Worm (Caenorhabditis elegans) whole organism, late embryonic: ENCODE measurements around the gene T19B10.12.

Source experiments
- C08G9.2 ChIP-seq: sonication (generic microtip); optimal IDR thresholded peaks from 2 replicates; lab custom pipeline; 2016; ENCODE audit warnings: mild to moderate bottlenecking, missing genetic modification characterization, moderate library complexity, missing compliant biosample characterization
- C38D4.7 ChIP-seq: fragments of 200-800 bp; sonication (Bioruptor generic); optimal IDR thresholded peaks from 2 replicates; lab custom pipeline; 2018; ENCODE audit warnings: mild to moderate bottlenecking, missing genetic modification characterization, moderate library complexity, missing compliant biosample characterization
- F13H6.1 ChIP-seq: sonication (generic microtip); optimal IDR thresholded peaks from 2 replicates; lab custom pipeline; 2016; ENCODE audit warnings: missing genetic modification characterization, missing compliant biosample characterization
- T23F11.4 ChIP-seq: fragments of 200-800 bp; sonication (Bioruptor generic); optimal IDR thresholded peaks from 2 replicates; lab custom pipeline; 2018; ENCODE audit warnings: mild to moderate bottlenecking, missing genetic modification characterization, missing compliant biosample characterization
- Y22D7AL.16 ChIP-seq: sonication (generic microtip); optimal IDR thresholded peaks from 2 replicates; lab custom pipeline; 2016; ENCODE audit warnings: missing genetic modification characterization, missing compliant biosample characterization
- ahr-1 ChIP-seq: sonication (generic microtip); optimal IDR thresholded peaks from 2 replicates; lab custom pipeline; 2016; ENCODE audit warnings: missing genetic modification characterization, missing compliant biosample characterization
- ceh-14 ChIP-seq: sonication (generic microtip); optimal IDR thresholded peaks from 2 replicates; lab custom pipeline; 2016; ENCODE audit warnings: missing genotype, missing genetic modification characterization, missing compliant biosample characterization
- ceh-18 ChIP-seq: sonication (generic microtip); optimal IDR thresholded peaks from 2 replicates; lab custom pipeline; 2016; ENCODE audit warnings: missing genetic modification characterization, missing compliant biosample characterization
- ceh-24 ChIP-seq: sonication (generic microtip); optimal IDR thresholded peaks from 2 replicates; lab custom pipeline; 2016; ENCODE audit warnings: mild to moderate bottlenecking, missing genetic modification characterization, missing compliant biosample characterization
- ceh-34 ChIP-seq: sonication (generic microtip); optimal IDR thresholded peaks from 2 replicates; lab custom pipeline; 2016; ENCODE audit warnings: mild to moderate bottlenecking, missing genetic modification characterization, missing compliant biosample characterization
- ceh-45 ChIP-seq: fragments of 200-800 bp; sonication (Bioruptor generic); IDR thresholded peaks from 2 replicates; pipeline ENCODE4 v1.3.6; 2022; ENCODE audit warnings: missing genetic modification reagents, missing genetic modification characterization, missing compliant biosample characterization
- ceh-9 ChIP-seq: sonication (generic microtip); optimal IDR thresholded peaks from 2 replicates; lab custom pipeline; 2016; ENCODE audit warnings: mild to moderate bottlenecking, missing genetic modification characterization, inconsistent platforms, missing compliant biosample characterization
- che-1 ChIP-seq: sonication (generic microtip); optimal IDR thresholded peaks from 2 replicates; lab custom pipeline; 2016; ENCODE audit warnings: mild to moderate bottlenecking, missing genetic modification characterization, missing compliant biosample characterization
- dve-1 ChIP-seq: sonication (generic microtip); optimal IDR thresholded peaks from 2 replicates; lab custom pipeline; 2017; ENCODE audit warnings: antibody characterized with exemption, mild to moderate bottlenecking, missing genetic modification characterization, missing compliant biosample characterization
- elt-2 ChIP-seq: sonication (generic microtip); optimal IDR thresholded peaks from 2 replicates; lab custom pipeline; 2016; ENCODE audit warnings: missing genetic modification reagents, missing genetic modification characterization, missing compliant biosample characterization
- fkh-10 ChIP-seq: fragments of 150-350 bp; optimal IDR thresholded peaks from 2 replicates; lab custom pipeline; 2014; ENCODE audit warnings: missing biosample characterization, missing genetic modification reagents, missing genetic modification characterization
- fkh-6 ChIP-seq: sonication (generic microtip); optimal IDR thresholded peaks from 2 replicates; lab custom pipeline; 2016; ENCODE audit warnings: missing genetic modification characterization, missing compliant biosample characterization
- lim-6 ChIP-seq: sonication (generic microtip); optimal IDR thresholded peaks from 2 replicates; lab custom pipeline; 2016; ENCODE audit warnings: missing genetic modification characterization, missing compliant biosample characterization
- lin-11 ChIP-seq: fragments of 200-800 bp; sonication (Bioruptor generic); optimal IDR thresholded peaks from 2 replicates; lab custom pipeline; 2018; ENCODE audit warnings: mild to moderate bottlenecking, missing genetic modification characterization, missing compliant biosample characterization
- mec-3 ChIP-seq: sonication (generic microtip); optimal IDR thresholded peaks from 2 replicates; lab custom pipeline; 2016; ENCODE audit warnings: borderline replicate concordance, missing genetic modification characterization, missing compliant biosample characterization
- nhr-232 ChIP-seq: sonication (generic microtip); optimal IDR thresholded peaks from 2 replicates; lab custom pipeline; 2016; ENCODE audit warnings: missing genetic modification characterization, missing compliant biosample characterization
- npax-4 ChIP-seq: sonication (generic microtip); optimal IDR thresholded peaks from 2 replicates; lab custom pipeline; 2016; ENCODE audit warnings: missing genetic modification characterization, missing compliant biosample characterization
- pax-1 ChIP-seq: fragments of 150-350 bp; optimal IDR thresholded peaks from 2 replicates; lab custom pipeline; 2014; ENCODE audit warnings: missing biosample characterization, missing genetic modification characterization
- pqm-1 ChIP-seq: sonication (generic microtip); optimal IDR thresholded peaks from 2 replicates; lab custom pipeline; 2016; ENCODE audit warnings: missing genetic modification characterization, missing compliant biosample characterization
- pros-1 ChIP-seq: fragments of 150-350 bp; optimal IDR thresholded peaks from 2 replicates; lab custom pipeline; 2014; ENCODE audit warnings: missing biosample characterization, missing genetic modification reagents, missing genetic modification characterization
- sdc-2 ChIP-seq: sonication (generic microtip); optimal IDR thresholded peaks from 2 replicates; lab custom pipeline; 2016; ENCODE audit warnings: missing genotype, missing genetic modification characterization, missing compliant biosample characterization
- sox-2 ChIP-seq: fragments of 200-800 bp; sonication (Bioruptor generic); IDR thresholded peaks from 2 replicates; pipeline ENCODE4 v1.3.6; 2022; ENCODE audit warnings: missing genetic modification reagents, missing genetic modification characterization, missing compliant biosample characterization
- syd-9 ChIP-seq: sonication (generic microtip); optimal IDR thresholded peaks from 2 replicates; lab custom pipeline; 2016; ENCODE audit warnings: mild to moderate bottlenecking, missing genetic modification characterization, moderate library complexity, missing compliant biosample characterization
- tbx-2 ChIP-seq: sonication (generic microtip); optimal IDR thresholded peaks from 2 replicates; lab custom pipeline; 2016; ENCODE audit warnings: missing genetic modification characterization, missing compliant biosample characterization
- unc-86 ChIP-seq: sonication (generic microtip); optimal IDR thresholded peaks from 2 replicates; lab custom pipeline; 2016; ENCODE audit warnings: missing genetic modification characterization, missing compliant biosample characterization

The T19B10.12 gene

DNA sequence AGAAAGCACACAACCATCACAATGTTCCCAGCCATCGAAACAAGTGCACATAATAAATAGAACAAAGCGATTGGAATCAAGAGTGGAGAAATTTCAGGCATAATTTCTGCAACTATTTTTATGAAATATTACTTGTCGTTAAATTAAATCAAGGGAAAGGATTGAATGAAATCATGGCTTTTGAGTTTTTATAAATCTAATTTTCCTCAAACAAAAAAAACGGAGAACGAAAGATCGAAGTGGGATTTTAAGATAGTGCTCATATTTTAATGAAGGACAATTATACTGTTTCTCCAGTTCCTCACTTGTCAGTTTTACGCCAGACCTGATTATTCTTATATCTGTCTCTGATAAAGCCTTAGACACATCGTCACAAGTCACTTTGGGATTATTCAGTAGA is 1.6 kb downstream of the T19B10.12 start, which contains the start of gene srsx-33:
Gene srsx-33 (minus strand): TSS at position 101 of the 400 bp plus-strand sequence.
- TF ChIP-seq C08G9.2 (tag; lab: Kevin White, UChicago) (no peak), ahr-1 (no peak), C38D4.7 (no peak), Y22D7AL.16 (no peak), dve-1 (tag; lab: Kevin White, UChicago) (no peak), F13H6.1 (tag; lab: Kevin White, UChicago) (no peak), ceh-34 (tag; lab: Kevin White, UChicago) (no peak)

DNA sequence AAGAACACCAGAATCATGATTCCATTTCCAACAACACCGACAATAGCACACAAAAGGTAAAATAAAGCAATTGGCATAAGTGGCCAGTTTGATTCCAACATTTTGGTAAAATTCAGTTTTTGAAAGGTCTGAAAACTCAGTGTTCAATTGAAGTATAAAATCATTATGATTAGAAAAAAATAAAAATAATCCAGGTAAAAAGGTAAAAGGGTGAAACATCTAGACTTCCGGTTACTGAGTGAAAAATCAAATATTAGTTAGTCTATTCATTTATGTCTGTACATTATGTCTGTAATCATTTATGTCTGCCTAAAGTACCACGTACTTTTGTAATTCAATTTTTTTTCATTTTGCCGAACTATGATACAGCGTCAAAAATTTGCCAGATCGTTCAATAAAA is 4.1 kb downstream of the T19B10.12 start, which contains the start of gene srsx-31:
Gene srsx-31 (minus strand): TSS at position 101 of the 400 bp plus-strand sequence.
- TF ChIP-seq che-1 (tag; lab: Kevin White, UChicago), result no peak
- no peak for TF ChIP-seq tbx-2 (tag; lab: Kevin White, UChicago)
- TF ChIP-seq C08G9.2 (tag; lab: Kevin White, UChicago), result no peak
- TF ChIP-seq ceh-14, result no peak
- no peak for TF ChIP-seq mec-3 (tag; lab: Kevin White, UChicago)
- TF ChIP-seq fkh-6, result no peak
- TF ChIP-seq ceh-18, result no peak

ce11 chrV:11258896-11259295 is 8.1 kb downstream of the T19B10.12 start, which contains the start of gene lgc-36:
lgc-36 (minus strand) TSS chrV:11258996.
- TF ChIP-seq syd-9 (tag; lab: Kevin White, UChicago) (no peak), che-1 (tag; lab: Kevin White, UChicago) (no peak), sdc-2 (tag; lab: Kevin White, UChicago) (no peak), lin-11 (tag; lab: Kevin White, UChicago) (no peak)
- TF ChIP-seq, all 69 proteins: peak for 0

- TF ChIP-seq ceh-9 (tag; lab: Kevin White, UChicago) (no peak), lim-6 (tag; lab: Kevin White, UChicago) (no peak), unc-86 (tag; lab: Kevin White, UChicago) (no peak), sox-2 (GFP tag; lab: Robert Waterston, UW) (no peak), ceh-14 (no peak), fkh-10 (GFP tag; lab: Kevin White, UChicago) (no peak), T23F11.4 (no peak), pax-1 (tag; lab: Kevin White, UChicago) (no peak), pqm-1 (tag; lab: Kevin White, UChicago) (no peak)
Measured at ce11 chrV:11260622-11261021, 9.8 kb downstream of the T19B10.12 start, which contains the start of gene F07B10.7. F07B10.7 (minus strand) TSS chrV:11260722.

- TF ChIP-seq lin-11 (tag; lab: Kevin White, UChicago), result no peak
- TF ChIP-seq ceh-24 (tag; lab: Kevin White, UChicago), result no peak
- TF ChIP-seq Y22D7AL.16, result no peak
- TF ChIP-seq ceh-45 (GFP tag; lab: Robert Waterston, UW), result no peak
- no peak for TF ChIP-seq ceh-14
- TF ChIP-seq ahr-1, result no peak
- TF ChIP-seq npax-4 (tag; lab: Kevin White, UChicago), result no peak
- no peak for TF ChIP-seq nhr-232 (tag; lab: Kevin White, UChicago)
- no peak for TF ChIP-seq elt-2 (tag; lab: Kevin White, UChicago)
- no peak for TF ChIP-seq pros-1 (tag; lab: Kevin White, UChicago)
- TF ChIP-seq, all 69 proteins: peak for 0
Measured at ce11 chrV:11263025-11263424, 12.2 kb downstream of the T19B10.12 start, which contains the start of gene F07B10.4. F07B10.4 (minus strand) TSS chrV:11263125.

DNA sequence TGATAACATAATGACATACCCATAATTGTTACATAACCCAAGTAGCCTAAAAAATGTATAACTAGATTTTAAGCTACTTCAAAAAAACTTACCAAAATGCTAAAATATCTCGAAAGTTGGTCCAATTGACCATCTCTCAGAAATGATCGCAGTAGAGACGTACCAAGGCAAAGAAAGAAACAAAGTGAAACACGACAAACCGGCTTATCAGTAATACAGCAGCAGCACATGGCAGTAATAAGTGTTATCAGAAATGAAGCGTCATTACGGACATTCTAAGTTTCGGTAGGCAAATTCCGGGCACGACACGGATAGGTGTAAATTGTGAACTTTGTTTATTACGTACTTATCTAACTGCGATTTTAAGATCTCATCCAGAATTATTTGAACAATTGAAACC is 14.6 kb downstream of the T19B10.12 start, which contains the start of gene cln-3.1:
Gene cln-3.1 (minus strand): TSS at position 171 of the 400 bp plus-strand sequence.
- TF ChIP-seq fkh-10 (GFP tag; lab: Kevin White, UChicago) (no peak), elt-2 (tag; lab: Kevin White, UChicago) (peak; percentile 78)
